Worm (Caenorhabditis elegans) whole organism, L2 larva: ENCODE measurements around the gene ttc-7.
A peak's percentile ranks its signal among the peaks of the same experiment; 100 is the strongest.

Source experiments
- C34F6.9 ChIP-seq: fragments of 150-350 bp; optimal IDR thresholded peaks from 2 replicates; lab custom pipeline; 2014; ENCODE audit warnings: missing biosample characterization, missing genetic modification characterization
- R02D3.7 ChIP-seq: fragments of 150-350 bp; optimal IDR thresholded peaks from 2 replicates; lab custom pipeline; 2014; ENCODE audit warnings: missing biosample characterization, missing genetic modification characterization
- ZK546.5 ChIP-seq: sonication (generic microtip); optimal IDR thresholded peaks from 2 replicates; lab custom pipeline; 2017; ENCODE audit warnings: missing biosample characterization, missing genetic modification characterization
- ama-1 ChIP-seq: fragments of 150-350 bp; optimal IDR thresholded peaks from 2 replicates; lab custom pipeline; 2018; ENCODE audit warnings: inconsistent platforms
- ceh-16 ChIP-seq: fragments of 150-350 bp; optimal IDR thresholded peaks from 2 replicates; lab custom pipeline; 2014; ENCODE audit warnings: missing biosample characterization, missing genetic modification characterization
- ceh-82 ChIP-seq: fragments of 150-350 bp; optimal IDR thresholded peaks from 2 replicates; lab custom pipeline; 2014; ENCODE audit warnings: missing biosample characterization, missing genetic modification characterization
- crh-2 ChIP-seq: sonication (generic microtip); optimal IDR thresholded peaks from 2 replicates; lab custom pipeline; 2017; ENCODE audit warnings: missing biosample characterization, missing genetic modification characterization
- egl-27 ChIP-seq: sonication (generic microtip); optimal IDR thresholded peaks from 3 replicates; lab custom pipeline; 2017; ENCODE audit warnings: missing biosample characterization, missing genetic modification reagents, missing genetic modification characterization
- elt-1 ChIP-seq: fragments of 150-350 bp; optimal IDR thresholded peaks from 2 replicates; lab custom pipeline; 2014; ENCODE audit warnings: missing biosample characterization, missing genetic modification characterization
- elt-3 ChIP-seq: sonication (generic microtip); optimal IDR thresholded peaks from 2 replicates; lab custom pipeline; 2017; ENCODE audit warnings: missing biosample characterization, missing genetic modification characterization
- fos-1 ChIP-seq: fragments of 150-350 bp; optimal IDR thresholded peaks from 2 replicates; lab custom pipeline; 2014; ENCODE audit warnings: missing biosample characterization, missing genetic modification characterization
- gmeb-1 ChIP-seq: fragments of 150-350 bp; optimal IDR thresholded peaks from 2 replicates; lab custom pipeline; 2014; ENCODE audit warnings: missing biosample characterization, missing genetic modification characterization
- lin-11 ChIP-seq: fragments of 150-350 bp; sonication (generic microtip); optimal IDR thresholded peaks from 2 replicates; lab custom pipeline; 2014; ENCODE audit warnings: missing biosample characterization, missing genetic modification characterization, inconsistent platforms, mixed read lengths
- lin-13 ChIP-seq: fragments of 150-350 bp; optimal IDR thresholded peaks from 2 replicates; lab custom pipeline; 2014; ENCODE audit warnings: missing biosample characterization, missing genetic modification reagents, missing genetic modification characterization
- lsy-2 ChIP-seq, 2 experiments: fragments of 150-350 bp in 1 of 2; sonication (generic microtip) in 1 of 2; optimal IDR thresholded peaks; 2 replicates each; lab custom pipeline; 2014 to 2017; ENCODE audit warnings: missing biosample characterization in 2 of 2, missing genetic modification characterization in 2 of 2
- mab-5 ChIP-seq: fragments of 150-350 bp; optimal IDR thresholded peaks from 2 replicates; lab custom pipeline; 2014; ENCODE audit warnings: missing biosample characterization, missing genetic modification characterization
- nhr-129 ChIP-seq: fragments of 150-350 bp; optimal IDR thresholded peaks from 2 replicates; lab custom pipeline; 2014; ENCODE audit warnings: missing biosample characterization, missing genetic modification characterization
- nhr-25 ChIP-seq: fragments of 150-350 bp; sonication (generic microtip); optimal IDR thresholded peaks from 3 replicates; lab custom pipeline; 2014; ENCODE audit warnings: missing biosample characterization, missing genetic modification characterization
- nhr-6 ChIP-seq: fragments of 150-350 bp; optimal IDR thresholded peaks from 2 replicates; lab custom pipeline; 2014; ENCODE audit warnings: missing biosample characterization, missing genetic modification characterization
- sem-4 ChIP-seq: fragments of 150-350 bp; optimal IDR thresholded peaks from 2 replicates; lab custom pipeline; 2014; ENCODE audit warnings: missing biosample characterization, missing genetic modification reagents, missing genetic modification characterization
- skn-1 ChIP-seq: sonication (generic microtip); optimal IDR thresholded peaks from 2 replicates; lab custom pipeline; 2017; ENCODE audit warnings: missing biosample characterization, missing genetic modification characterization
- sma-3 ChIP-seq: sonication (generic microtip); optimal IDR thresholded peaks from 2 replicates; lab custom pipeline; 2016; ENCODE audit warnings: missing genetic modification reagents, missing genetic modification characterization, missing compliant biosample characterization
- sma-9 ChIP-seq, 2 experiments: fragments of 150-350 bp in 1 of 2; sonication (generic microtip) in 1 of 2; optimal IDR thresholded peaks; 2 replicates each; lab custom pipeline; 2014 to 2016; ENCODE audit warnings: missing genetic modification characterization in 2 of 2, mild to moderate bottlenecking in 1 of 2, missing biosample characterization in 1 of 2, missing compliant biosample characterization in 1 of 2, missing genetic modification reagents in 1 of 2, moderate library complexity in 1 of 2
- snpc-4 ChIP-seq: fragments of 150-350 bp; optimal IDR thresholded peaks from 2 replicates; lab custom pipeline; 2014; ENCODE audit warnings: missing biosample characterization, missing genetic modification characterization
- unc-39 ChIP-seq: fragments of 150-350 bp; optimal IDR thresholded peaks from 2 replicates; lab custom pipeline; 2014; ENCODE audit warnings: missing biosample characterization, missing genetic modification characterization
- unc-55 ChIP-seq: fragments of 150-350 bp; sonication (generic microtip); optimal IDR thresholded peaks from 3 replicates; lab custom pipeline; 2014; ENCODE audit warnings: missing biosample characterization, missing genetic modification reagents, missing genetic modification characterization
- unc-62 ChIP-seq: fragments of 150-350 bp; optimal IDR thresholded peaks from 2 replicates; lab custom pipeline; 2014; ENCODE audit warnings: missing biosample characterization, missing genetic modification reagents, missing genetic modification characterization
- zag-1 ChIP-seq: fragments of 150-350 bp; optimal IDR thresholded peaks from 2 replicates; lab custom pipeline; 2014; ENCODE audit warnings: missing biosample characterization, missing genetic modification characterization
- ztf-1 ChIP-seq: fragments of 200-800 bp; sonication (Bioruptor generic); conservative IDR thresholded peaks from 2 replicates; pipeline ENCODE4 v1.3.6; 2022; ENCODE audit warnings: missing genetic modification characterization, missing compliant biosample characterization
- ztf-11 ChIP-seq: sonication (generic microtip); optimal IDR thresholded peaks from 2 replicates; lab custom pipeline; 2017; ENCODE audit warnings: missing biosample characterization, missing genetic modification characterization

ttc-7 gene

ce11 chrIII:1860129-1860528 lies at the start of gene ttc-7:
Gene ttc-7, plus strand, starts transcription at chrIII:1860429.
- no peak for TF ChIP-seq ztf-1 (GFP tag; lab: Robert Waterston, UW)
- no peak for TF ChIP-seq ZK546.5 (tag; lab: Kevin White, UChicago)
- TF ChIP-seq ama-1 (lab: Kevin White, UChicago), result no peak
- TF ChIP-seq unc-39 (tag; lab: Kevin White, UChicago), result no peak
- no peak for TF ChIP-seq zag-1
- TF ChIP-seq lin-11 (tag; lab: Kevin White, UChicago), result no peak
- no peak for TF ChIP-seq ceh-82 (tag; lab: Kevin White, UChicago)
- TF ChIP-seq skn-1 (tag; lab: Kevin White, UChicago), result no peak

DNA sequence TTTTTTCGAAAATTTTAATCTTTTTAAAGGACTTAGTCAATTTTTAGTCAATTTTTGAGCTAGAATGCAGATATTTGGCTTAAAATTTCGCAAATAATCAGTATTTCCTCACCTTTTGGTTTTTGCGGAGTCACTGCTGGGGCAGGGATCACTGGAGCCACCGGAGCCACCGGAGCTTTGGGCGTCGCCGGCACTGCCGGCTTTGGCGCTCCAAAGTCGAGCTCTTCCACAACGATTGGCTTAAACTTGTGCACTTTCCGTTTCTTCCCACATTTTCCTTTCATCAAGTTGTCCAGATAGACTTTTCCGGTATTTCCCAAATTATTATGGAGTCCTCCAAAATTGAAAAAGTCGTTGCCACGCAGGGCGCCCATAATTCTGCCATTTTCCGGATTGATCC lies 45.9 kb upstream of the ttc-7 start:
- TF ChIP-seq snpc-4 (tag; lab: Kevin White, UChicago), result no peak
- no peak for TF ChIP-seq ama-1 (lab: Kevin White, UChicago)
- TF ChIP-seq egl-27, result no peak
- no peak for TF ChIP-seq sma-3 (GFP tag; lab: Kevin White, UChicago)
- no peak for TF ChIP-seq unc-39 (tag; lab: Kevin White, UChicago)
- TF ChIP-seq nhr-129, result no peak
- TF ChIP-seq ztf-1 (GFP tag; lab: Robert Waterston, UW), result no peak
- no peak for TF ChIP-seq sma-9 (GFP tag; optimal IDR thresholded peaks at IDR 0.05; lab: Kevin White, UChicago)
- TF ChIP-seq sma-9 (tag; optimal IDR thresholded peaks at IDR 0.05; lab: Kevin White, UChicago), result no peak
- no peak for TF ChIP-seq ceh-82 (tag; lab: Kevin White, UChicago)
- TF ChIP-seq lin-11 (tag; lab: Kevin White, UChicago), result no peak
- TF ChIP-seq mab-5 (tag; lab: Kevin White, UChicago), result no peak
- TF ChIP-seq R02D3.7 (tag; lab: Kevin White, UChicago), result no peak

- TF ChIP-seq skn-1 (tag; lab: Kevin White, UChicago), result no peak
- TF ChIP-seq ceh-16 (tag; lab: Kevin White, UChicago), result no peak
- no peak for TF ChIP-seq gmeb-1 (tag; lab: Kevin White, UChicago)
- TF ChIP-seq ztf-1 (GFP tag; lab: Robert Waterston, UW), result no peak
- no peak for TF ChIP-seq elt-3 (tag; lab: Kevin White, UChicago)
- TF ChIP-seq zag-1, result no peak
- peak; percentile 6 for TF ChIP-seq unc-55 (GFP tag; lab: Kevin White, UChicago)
- TF ChIP-seq nhr-25 (tag; lab: Kevin White, UChicago), result peak; percentile 52
- peak; percentile 42 for TF ChIP-seq elt-1 (tag; lab: Kevin White, UChicago)
- no peak for TF ChIP-seq unc-62 (GFP tag; lab: Kevin White, UChicago)
- peak in 1 of 2 experiments; percentile 29 for TF ChIP-seq lsy-2 (tag; optimal IDR thresholded peaks at IDR 0.05; lab: Kevin White, UChicago)
Measured at ce11 chrIII:1818001-1818655, 42.1 kb upstream of the ttc-7 start, which contains the start of gene clp-4. Gene clp-4, minus strand, starts transcription at chrIII:1818323.

DNA sequence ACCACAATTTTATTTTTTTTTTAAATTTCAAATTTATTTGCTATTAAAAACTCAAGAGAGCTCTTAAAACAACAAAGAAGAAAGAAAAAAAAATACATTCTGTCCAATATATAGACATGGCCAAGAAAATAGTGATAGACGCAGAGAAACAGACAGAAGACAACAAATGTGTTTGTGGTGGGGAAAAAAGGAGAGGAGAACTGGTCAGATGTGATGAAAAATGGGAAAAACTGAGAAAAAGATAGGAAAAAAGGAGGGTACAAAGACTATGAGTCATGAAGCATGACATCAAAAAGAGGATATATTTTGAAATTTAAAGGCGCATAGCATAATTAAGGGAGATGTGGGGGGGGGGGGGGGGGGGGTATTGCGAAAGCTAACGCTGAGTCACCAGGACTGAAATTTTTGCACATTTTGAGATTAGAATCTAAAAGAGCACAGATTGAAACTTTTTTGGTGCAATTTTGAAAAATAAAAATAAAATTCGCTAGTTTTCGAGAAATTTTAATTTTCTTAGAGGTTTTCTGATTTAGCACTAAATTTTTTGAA lies 41.1 kb upstream of the ttc-7 start:
- peak; percentile 58 for TF ChIP-seq sma-9 (GFP tag; optimal IDR thresholded peaks at IDR 0.05; lab: Kevin White, UChicago)
- no peak for TF ChIP-seq sma-9 (tag; optimal IDR thresholded peaks at IDR 0.05; lab: Kevin White, UChicago)
- TF ChIP-seq unc-39 (tag; lab: Kevin White, UChicago), result no peak
- no peak for TF ChIP-seq lin-11 (tag; lab: Kevin White, UChicago)
- TF ChIP-seq C34F6.9, result peak; percentile 84
- no peak for TF ChIP-seq ztf-11
- peak; percentile 24 for TF ChIP-seq lin-13 (GFP tag; lab: Kevin White, UChicago)
- no peak for TF ChIP-seq sem-4
- TF ChIP-seq nhr-129, result peak; percentile 43
- TF ChIP-seq ztf-1 (GFP tag; lab: Robert Waterston, UW), result no peak
- TF ChIP-seq lsy-2 (tag; optimal IDR thresholded peaks at IDR 0.05; lab: Kevin White, UChicago), result peak in 1 of 2 experiments; percentile 76
- peak; percentile 53 for TF ChIP-seq crh-2
- TF ChIP-seq gmeb-1 (tag; lab: Kevin White, UChicago), result no peak
- peak; percentile 64 for TF ChIP-seq unc-55 (GFP tag; lab: Kevin White, UChicago)
- no peak for TF ChIP-seq nhr-6 (tag; lab: Kevin White, UChicago)
- peak; percentile 47 for TF ChIP-seq mab-5 (tag; lab: Kevin White, UChicago)
- peak; percentile 41 for TF ChIP-seq zag-1
- TF ChIP-seq fos-1 (tag; lab: Kevin White, UChicago), result peak; percentile 73
- TF ChIP-seq R02D3.7 (tag; lab: Kevin White, UChicago), result no peak
- TF ChIP-seq elt-1 (tag; lab: Kevin White, UChicago), result no peak
